Worm (Caenorhabditis elegans) whole organism, L1 larva: ENCODE measurements around the gene C07D10.1.
"Not testable (repeated sequence)": the region's sequence is repeated elsewhere in the genome, so short reads cannot be mapped to it uniquely, and the experiment has no call there.

Experiments
- alr-1 ChIP-seq: fragments of 200-800 bp; sonication (Bioruptor generic); optimal IDR thresholded peaks from 2 replicates; lab custom pipeline; 2018; ENCODE audit warnings: borderline replicate concordance, mild to moderate bottlenecking, missing genetic modification characterization, missing compliant biosample characterization
- fkh-10 ChIP-seq: sonication (generic microtip); optimal IDR thresholded peaks from 2 replicates; lab custom pipeline; 2017; ENCODE audit warnings: missing biosample characterization, missing genetic modification reagents, missing genetic modification characterization
- hlh-4 ChIP-seq: sonication (generic microtip); optimal IDR thresholded peaks from 2 replicates; lab custom pipeline; 2016; ENCODE audit warnings: mild to moderate bottlenecking, missing genetic modification characterization, missing compliant biosample characterization
- lin-13 ChIP-seq: fragments of 150-350 bp; optimal IDR thresholded peaks from 2 replicates; lab custom pipeline; 2014; ENCODE audit warnings: missing biosample characterization, missing genetic modification reagents, missing genetic modification characterization
- mdl-1 ChIP-seq, 2 experiments: fragments of 150-350 bp; optimal IDR thresholded peaks; 2 replicates each; lab custom pipeline; 2014 to 2017; ENCODE audit warnings: missing biosample characterization in 2 of 2, missing genetic modification characterization in 2 of 2, inconsistent platforms in 1 of 2
- nhr-12 ChIP-seq: sonication (generic microtip); optimal IDR thresholded peaks from 2 replicates; lab custom pipeline; 2017; ENCODE audit warnings: missing biosample characterization, missing genetic modification characterization
- nhr-77 ChIP-seq: fragments of 150-350 bp; optimal IDR thresholded peaks from 2 replicates; lab custom pipeline; 2014; ENCODE audit warnings: missing biosample characterization, missing genetic modification characterization
- nhr-84 ChIP-seq: sonication (generic microtip); optimal IDR thresholded peaks from 2 replicates; lab custom pipeline; 2017; ENCODE audit warnings: missing biosample characterization, missing genetic modification characterization
- snu-23 ChIP-seq: sonication (generic microtip); optimal IDR thresholded peaks from 2 replicates; lab custom pipeline; 2016; ENCODE audit warnings: missing genetic modification characterization, missing compliant biosample characterization
- unc-62 ChIP-seq: fragments of 150-350 bp; optimal IDR thresholded peaks from 2 replicates; lab custom pipeline; 2014; ENCODE audit warnings: missing biosample characterization, missing genetic modification reagents, missing genetic modification characterization

ce11 chrII:7370195-7370594, 28.6 kb upstream of the C07D10.1 start, which contains the start of gene F43E2.11:
- not testable (repeated sequence) for TF ChIP-seq lin-13 (GFP tag; lab: Kevin White, UChicago); alr-1 (tag; lab: Kevin White, UChicago); unc-62; nhr-12 (tag; lab: Kevin White, UChicago); nhr-84 (tag; lab: Kevin White, UChicago); snu-23 (GFP tag; lab: Kevin White, UChicago); fkh-10 (GFP tag; lab: Kevin White, UChicago); hlh-4; nhr-77; mdl-1 (tag; optimal IDR thresholded peaks at IDR 0.05; lab: Kevin White, UChicago)
